Worm (Caenorhabditis elegans) whole organism, midembryonic: ENCODE results near the gene lig-1.

Experiments used
- cog-1 ChIP-seq: sonication (generic microtip); optimal IDR thresholded peaks from 2 replicates; lab custom pipeline; 2016; ENCODE audit warnings: missing genetic modification characterization, missing compliant biosample characterization
- flt-1 ChIP-seq: fragments of 200-800 bp; sonication (Bioruptor generic); IDR thresholded peaks from 2 replicates; pipeline ENCODE4 v1.3.6; 2022; ENCODE audit warnings: missing genetic modification characterization, missing compliant biosample characterization
- klf-2 ChIP-seq: fragments of 200-800 bp; sonication (Bioruptor generic); conservative IDR thresholded peaks from 2 replicates; pipeline ENCODE4 v1.3.6; 2022; ENCODE audit warnings: missing genetic modification reagents, missing genetic modification characterization, missing compliant biosample characterization
- ref-1 ChIP-seq: fragments of 200-800 bp; sonication (Bioruptor generic); conservative IDR thresholded peaks from 2 replicates; pipeline ENCODE4 v1.3.6; 2022; ENCODE audit warnings: missing genetic modification reagents, missing genetic modification characterization, missing compliant biosample characterization
- tab-1 ChIP-seq: fragments of 200-800 bp; sonication (Bioruptor generic); IDR thresholded peaks from 2 replicates; pipeline ENCODE4 v1.3.6; 2022; ENCODE audit warnings: missing genetic modification characterization, missing compliant biosample characterization
- ztf-23 ChIP-seq: fragments of 200-800 bp; sonication (Bioruptor generic); IDR thresholded peaks from 2 replicates; pipeline ENCODE4 v1.3.6; 2022; ENCODE audit warnings: missing genetic modification reagents, missing genetic modification characterization, missing compliant biosample characterization
- ztf-29 ChIP-seq: fragments of 200-800 bp; sonication (Bioruptor generic); IDR thresholded peaks from 2 replicates; pipeline ENCODE4 v1.3.6; 2022; ENCODE audit warnings: missing genetic modification reagents, missing genetic modification characterization, missing compliant biosample characterization

DNA sequence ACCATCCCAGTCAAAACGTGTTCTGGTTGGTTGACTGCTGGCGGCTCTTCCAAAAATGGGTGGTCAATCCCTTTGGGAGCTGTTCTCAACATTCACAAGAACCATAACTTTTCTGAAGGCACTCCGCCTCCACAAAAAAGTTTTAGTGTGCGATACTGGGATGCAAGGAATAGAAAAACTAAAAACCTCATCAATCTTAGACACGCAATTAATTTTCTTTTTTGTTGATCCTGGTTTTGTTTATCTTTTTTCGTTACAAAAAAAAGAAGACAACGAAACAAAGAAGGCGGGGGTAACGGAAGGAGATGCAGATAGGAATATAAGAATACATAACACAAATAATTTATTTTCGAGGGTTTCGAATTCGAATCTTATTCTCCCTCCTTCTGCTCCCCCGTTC is 24.3 kb downstream of the lig-1 start:
- TF ChIP-seq flt-1 (no peak), ztf-29 (GFP tag; lab: Robert Waterston, UW) (no peak), klf-2 (GFP tag; lab: Robert Waterston, UW) (no peak), cog-1 (no peak), ref-1 (GFP tag; lab: Robert Waterston, UW) (no peak), tab-1 (GFP tag; lab: Robert Waterston, UW) (no peak), ztf-23 (no peak)
